Fruit fly (Drosophila melanogaster): Measurements from ENCODE around the gene CG13361.

Gene CG13361

DNA sequence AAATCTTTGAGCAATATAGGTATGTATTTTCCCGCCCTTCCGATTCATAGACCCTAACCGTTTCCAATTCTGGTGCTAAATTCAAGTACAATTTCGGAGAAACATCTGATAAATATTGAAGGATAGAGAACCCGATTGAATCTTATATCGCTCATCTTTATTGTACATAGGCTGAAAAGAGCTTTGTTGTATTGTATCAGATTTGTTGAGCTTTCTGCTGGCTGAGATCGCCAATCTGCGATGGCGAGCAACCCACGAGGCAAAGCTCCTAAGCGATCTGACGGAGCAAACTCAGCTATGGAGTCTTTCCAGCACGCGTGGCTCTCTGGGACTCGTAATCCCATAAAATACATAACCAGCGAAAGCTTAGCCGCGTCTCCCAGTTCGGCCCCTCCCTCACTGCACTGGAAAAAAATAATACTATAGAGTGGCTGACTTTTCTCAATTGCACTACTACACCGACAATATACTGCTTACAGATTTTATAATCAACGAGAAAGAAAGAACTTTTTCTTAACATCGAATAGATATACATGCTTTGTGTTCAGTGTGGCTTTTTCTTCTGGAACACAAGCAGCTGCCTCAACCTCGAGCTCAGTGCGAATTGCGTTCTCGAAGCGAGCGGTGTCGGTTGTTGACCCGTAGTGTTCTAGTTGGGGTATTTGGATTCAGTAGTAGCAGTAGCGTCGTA is 2.3 kb upstream of the CG13361 start (continued):
- TF ChIP-seq jigr1 (GFP tag; IDR thresholded peaks at IDR 0.05) (no peak), salm (tag; optimal IDR thresholded peaks at IDR 0.05) (peak; percentile 44), Neu2 (GFP tag; optimal IDR thresholded peaks at IDR 0.05; ENCODE audit: borderline replicate concordance) (no peak), gce (GFP tag; IDR thresholded peaks at IDR 0.05) (peak; percentile 70; the same call in 1 of the 3 replicates), Hey (tag; optimal IDR thresholded peaks at IDR 0.05) (peak; percentile 36), ken (GFP tag; IDR thresholded peaks at IDR 0.05) (peak; percentile 83), CG15073 (GFP tag; optimal IDR thresholded peaks at IDR 0.05) (no peak), CG6654 (GFP tag; optimal IDR thresholded peaks at IDR 0.05) (peak; percentile 42), trem (tag; optimal IDR thresholded peaks at IDR 0.05) (peak; percentile 26), bigmax (GFP tag; optimal IDR thresholded peaks at IDR 0.05) (peak; percentile 18), CG17912 (GFP tag; optimal IDR thresholded peaks at IDR 0.05) (no peak), Doc2 (GFP tag; IDR thresholded peaks at IDR 0.05) (peak; percentile 31; the same call in 1 of the 2 replicates), pan (optimal IDR thresholded peaks at IDR 0.05) (no peak), pan (GFP tag; optimal IDR thresholded peaks at IDR 0.05 in 1 of 2, IDR thresholded peaks at IDR 0.05 in 1 of 2) (peak in 1 of 2 experiments; percentile 89), tna (GFP tag; IDR thresholded peaks at IDR 0.05; ENCODE audit: partially characterized antibody) (no peak), CrebB (tag; optimal IDR thresholded peaks at IDR 0.05) (peak; percentile 69), Optix (GFP tag; IDR thresholded peaks at IDR 0.05) (peak; percentile 73), CG7839 (tag; optimal IDR thresholded peaks at IDR 0.05) (peak; percentile 86), pzg (GFP tag; optimal IDR thresholded peaks at IDR 0.05) (peak; percentile 10), PHDP (tag; optimal IDR thresholded peaks at IDR 0.05) (peak; percentile 87), chm (GFP tag; IDR thresholded peaks at IDR 0.05) (peak; percentile 82), H2.0 (GFP tag; IDR thresholded peaks at IDR 0.05) (peak; percentile 82), sqz (GFP tag; optimal IDR thresholded peaks at IDR 0.05) (no peak), maf-S (GFP tag; optimal IDR thresholded peaks at IDR 0.05) (peak; percentile 87), C15 (GFP tag; IDR thresholded peaks at IDR 0.05) (peak; percentile 75; the same call in 2 of the 3 replicates), wdn (GFP tag; IDR thresholded peaks at IDR 0.05) (peak; percentile 90), CG33213 (GFP tag; optimal IDR thresholded peaks at IDR 0.05) (peak; percentile 83), CG7963 (GFP tag; IDR thresholded peaks at IDR 0.05; ENCODE audit: partially characterized antibody) (no peak), GATAe (GFP tag; conservative IDR thresholded peaks at IDR 0.05) (no peak; the same call in 1 of the 2 replicates), Dad (GFP tag; optimal IDR thresholded peaks at IDR 0.05) (peak; percentile 81), fd3F (GFP tag; optimal IDR thresholded peaks at IDR 0.05) (peak; percentile 70), CG6854 (GFP tag; optimal IDR thresholded peaks at IDR 0.05) (peak; percentile 70), aop (GFP tag; IDR thresholded peaks at IDR 0.05) (no peak), NK7.1 (GFP tag; optimal IDR thresholded peaks at IDR 0.05) (peak; percentile 80), sisA (GFP tag; IDR thresholded peaks at IDR 0.05) (peak; percentile 79), crp (GFP tag; optimal IDR thresholded peaks at IDR 0.05) (peak in 1 of 2 experiments; percentile 7), Hr51 (GFP tag; optimal IDR thresholded peaks at IDR 0.05) (peak; percentile 78), Awh (GFP tag; IDR thresholded peaks at IDR 0.05) (peak; percentile 72), Dref (GFP tag; IDR thresholded peaks at IDR 0.05) (0 out of 2 replicates have a peak, but pooled peaks have one; percentile 33), al (GFP tag; IDR thresholded peaks at IDR 0.05) (peak; percentile 89), dan (GFP tag; IDR thresholded peaks at IDR 0.05) (no peak), CG3065 (GFP tag; optimal IDR thresholded peaks at IDR 0.05) (peak; percentile 50), CkIIα-i1 (GFP tag; IDR thresholded peaks at IDR 0.05) (0 out of 2 replicates have a peak, but pooled peaks have one; percentile 3), nau (GFP tag; optimal IDR thresholded peaks at IDR 0.05) (peak; percentile 66), zen (tag; optimal IDR thresholded peaks at IDR 0.05) (peak; percentile 12), CG7786 (GFP tag; optimal IDR thresholded peaks at IDR 0.05) (peak; percentile 89), tap (tag; optimal IDR thresholded peaks at IDR 0.05) (peak; percentile 74), tin (GFP tag; optimal IDR thresholded peaks at IDR 0.05) (peak; percentile 78), CG12769 (tag; optimal IDR thresholded peaks at IDR 0.05) (peak; percentile 98)

All from whole organism, embryonic.